Worm (Caenorhabditis elegans) whole organism, late embryonic: ENCODE results near the gene pqn-74.

Experiments used
- C08G9.2 ChIP-seq: sonication (generic microtip); optimal IDR thresholded peaks from 2 replicates; lab custom pipeline; 2016; ENCODE audit warnings: mild to moderate bottlenecking, missing genetic modification characterization, moderate library complexity, missing compliant biosample characterization
- F13H6.1 ChIP-seq: sonication (generic microtip); optimal IDR thresholded peaks from 2 replicates; lab custom pipeline; 2016; ENCODE audit warnings: missing genetic modification characterization, missing compliant biosample characterization
- K02D7.2 ChIP-seq: sonication (generic microtip); optimal IDR thresholded peaks from 2 replicates; lab custom pipeline; 2017; ENCODE audit warnings: mild to moderate bottlenecking, missing genetic modification characterization, missing compliant biosample characterization
- K09A11.1 ChIP-seq: sonication (generic microtip); optimal IDR thresholded peaks from 2 replicates; lab custom pipeline; 2017; ENCODE audit warnings: antibody characterized with exemption, mild to moderate bottlenecking, missing genetic modification characterization, missing compliant biosample characterization; ENCODE audit not compliant: insufficient read depth
- T23F11.4 ChIP-seq: fragments of 200-800 bp; sonication (Bioruptor generic); optimal IDR thresholded peaks from 2 replicates; lab custom pipeline; 2018; ENCODE audit warnings: mild to moderate bottlenecking, missing genetic modification characterization, missing compliant biosample characterization
- Y22D7AL.16 ChIP-seq: sonication (generic microtip); optimal IDR thresholded peaks from 2 replicates; lab custom pipeline; 2016; ENCODE audit warnings: missing genetic modification characterization, missing compliant biosample characterization
- ahr-1 ChIP-seq: sonication (generic microtip); optimal IDR thresholded peaks from 2 replicates; lab custom pipeline; 2016; ENCODE audit warnings: missing genetic modification characterization, missing compliant biosample characterization
- ceh-14 ChIP-seq: sonication (generic microtip); optimal IDR thresholded peaks from 2 replicates; lab custom pipeline; 2016; ENCODE audit warnings: missing genotype, missing genetic modification characterization, missing compliant biosample characterization
- ceh-18 ChIP-seq: sonication (generic microtip); optimal IDR thresholded peaks from 2 replicates; lab custom pipeline; 2016; ENCODE audit warnings: missing genetic modification characterization, missing compliant biosample characterization
- ceh-2 ChIP-seq: sonication (generic microtip); optimal IDR thresholded peaks from 2 replicates; lab custom pipeline; 2016; ENCODE audit warnings: missing genotype, missing genetic modification characterization, missing compliant biosample characterization
- ceh-22 ChIP-seq: sonication (generic microtip); optimal IDR thresholded peaks from 2 replicates; lab custom pipeline; 2017; ENCODE audit warnings: missing biosample characterization, missing genetic modification characterization
- ceh-24 ChIP-seq: sonication (generic microtip); optimal IDR thresholded peaks from 2 replicates; lab custom pipeline; 2016; ENCODE audit warnings: mild to moderate bottlenecking, missing genetic modification characterization, missing compliant biosample characterization
- ceh-30 ChIP-seq: fragments of 150-350 bp; optimal IDR thresholded peaks from 2 replicates; lab custom pipeline; 2014; ENCODE audit warnings: missing biosample characterization, missing genetic modification characterization
- ceh-31 ChIP-seq: sonication (generic microtip); optimal IDR thresholded peaks from 2 replicates; lab custom pipeline; 2016; ENCODE audit warnings: missing genetic modification characterization, missing compliant biosample characterization
- ceh-45 ChIP-seq: fragments of 200-800 bp; sonication (Bioruptor generic); IDR thresholded peaks from 2 replicates; pipeline ENCODE4 v1.3.6; 2022; ENCODE audit warnings: missing genetic modification reagents, missing genetic modification characterization, missing compliant biosample characterization
- ceh-48 ChIP-seq: sonication (generic microtip); optimal IDR thresholded peaks from 2 replicates; lab custom pipeline; 2016; ENCODE audit warnings: missing genetic modification characterization, inconsistent platforms, missing compliant biosample characterization
- ceh-6 ChIP-seq: fragments of 200-800 bp; sonication (Bioruptor generic); optimal IDR thresholded peaks from 2 replicates; lab custom pipeline; 2018; ENCODE audit warnings: mild to moderate bottlenecking, missing genetic modification characterization, missing compliant biosample characterization
- ceh-9 ChIP-seq: sonication (generic microtip); optimal IDR thresholded peaks from 2 replicates; lab custom pipeline; 2016; ENCODE audit warnings: mild to moderate bottlenecking, missing genetic modification characterization, inconsistent platforms, missing compliant biosample characterization
- che-1 ChIP-seq: sonication (generic microtip); optimal IDR thresholded peaks from 2 replicates; lab custom pipeline; 2016; ENCODE audit warnings: mild to moderate bottlenecking, missing genetic modification characterization, missing compliant biosample characterization
- elt-2 ChIP-seq: sonication (generic microtip); optimal IDR thresholded peaks from 2 replicates; lab custom pipeline; 2016; ENCODE audit warnings: missing genetic modification reagents, missing genetic modification characterization, missing compliant biosample characterization
- elt-4 ChIP-seq: sonication (generic microtip); optimal IDR thresholded peaks from 2 replicates; lab custom pipeline; 2016; ENCODE audit warnings: missing genetic modification characterization, missing compliant biosample characterization
- ets-4 ChIP-seq: sonication (generic microtip); optimal IDR thresholded peaks from 2 replicates; lab custom pipeline; 2016; ENCODE audit warnings: missing genetic modification characterization, missing compliant biosample characterization
- eyg-1 ChIP-seq: sonication (generic microtip); optimal IDR thresholded peaks from 2 replicates; lab custom pipeline; 2016; ENCODE audit warnings: missing genotype, missing genetic modification characterization, missing compliant biosample characterization
- fax-1 ChIP-seq: sonication (generic microtip); optimal IDR thresholded peaks from 2 replicates; lab custom pipeline; 2016; ENCODE audit warnings: missing genotype, missing genetic modification characterization, missing compliant biosample characterization
- fkh-10 ChIP-seq: fragments of 150-350 bp; optimal IDR thresholded peaks from 2 replicates; lab custom pipeline; 2014; ENCODE audit warnings: missing biosample characterization, missing genetic modification reagents, missing genetic modification characterization
- fkh-6 ChIP-seq: sonication (generic microtip); optimal IDR thresholded peaks from 2 replicates; lab custom pipeline; 2016; ENCODE audit warnings: missing genetic modification characterization, missing compliant biosample characterization
- hlh-13 ChIP-seq: fragments of 200-800 bp; sonication (Bioruptor generic); optimal IDR thresholded peaks from 2 replicates; lab custom pipeline; 2018; ENCODE audit warnings: mild to moderate bottlenecking, missing genetic modification characterization, missing compliant biosample characterization
- hlh-30 ChIP-seq: sonication (generic microtip); optimal IDR thresholded peaks from 2 replicates; lab custom pipeline; 2017; ENCODE audit warnings: antibody characterized with exemption, missing genetic modification characterization, missing compliant biosample characterization; ENCODE audit not compliant: insufficient read depth
- hlh-6 ChIP-seq: sonication (generic microtip); optimal IDR thresholded peaks from 2 replicates; lab custom pipeline; 2016; ENCODE audit warnings: missing genotype, missing genetic modification characterization, missing compliant biosample characterization
- hlh-8 ChIP-seq: sonication (generic microtip); optimal IDR thresholded peaks from 2 replicates; lab custom pipeline; 2016; ENCODE audit warnings: missing genotype, missing genetic modification characterization, missing compliant biosample characterization
- lim-6 ChIP-seq: sonication (generic microtip); optimal IDR thresholded peaks from 2 replicates; lab custom pipeline; 2016; ENCODE audit warnings: missing genetic modification characterization, missing compliant biosample characterization
- lin-11 ChIP-seq: fragments of 200-800 bp; sonication (Bioruptor generic); optimal IDR thresholded peaks from 2 replicates; lab custom pipeline; 2018; ENCODE audit warnings: mild to moderate bottlenecking, missing genetic modification characterization, missing compliant biosample characterization
- madf-2 ChIP-seq: sonication (generic microtip); optimal IDR thresholded peaks from 2 replicates; lab custom pipeline; 2017; ENCODE audit warnings: missing genetic modification characterization, missing compliant biosample characterization
- mec-3 ChIP-seq: sonication (generic microtip); optimal IDR thresholded peaks from 2 replicates; lab custom pipeline; 2016; ENCODE audit warnings: borderline replicate concordance, missing genetic modification characterization, missing compliant biosample characterization
- nhr-11 ChIP-seq: fragments of 150-350 bp; optimal IDR thresholded peaks from 2 replicates; lab custom pipeline; 2014; ENCODE audit warnings: missing biosample characterization, missing genetic modification characterization
- nhr-232 ChIP-seq: sonication (generic microtip); optimal IDR thresholded peaks from 2 replicates; lab custom pipeline; 2016; ENCODE audit warnings: missing genetic modification characterization, missing compliant biosample characterization
- odd-2 ChIP-seq: sonication (generic microtip); optimal IDR thresholded peaks from 2 replicates; lab custom pipeline; 2017; ENCODE audit warnings: antibody characterized with exemption, mild to moderate bottlenecking, missing genetic modification characterization, missing compliant biosample characterization
- pag-3 ChIP-seq: sonication (generic microtip); optimal IDR thresholded peaks from 2 replicates; lab custom pipeline; 2016; ENCODE audit warnings: missing compliant biosample characterization, missing genetic modification characterization, borderline replicate concordance
- pat-9 ChIP-seq: fragments of 200-800 bp; sonication (Bioruptor generic); optimal IDR thresholded peaks from 2 replicates; lab custom pipeline; 2018; ENCODE audit warnings: mild to moderate bottlenecking, missing genetic modification characterization, moderate library complexity, missing compliant biosample characterization
- pha-4 ChIP-seq: fragments of 150-350 bp; optimal IDR thresholded peaks from 2 replicates; lab custom pipeline; 2018; ENCODE audit warnings: missing biosample characterization, missing genetic modification reagents, missing genetic modification characterization
- pqm-1 ChIP-seq: sonication (generic microtip); optimal IDR thresholded peaks from 2 replicates; lab custom pipeline; 2016; ENCODE audit warnings: missing genetic modification characterization, missing compliant biosample characterization
- pros-1 ChIP-seq: fragments of 150-350 bp; optimal IDR thresholded peaks from 2 replicates; lab custom pipeline; 2014; ENCODE audit warnings: missing biosample characterization, missing genetic modification reagents, missing genetic modification characterization
- ref-2 ChIP-seq: sonication (generic microtip); optimal IDR thresholded peaks from 2 replicates; lab custom pipeline; 2016; ENCODE audit warnings: missing genetic modification characterization, missing compliant biosample characterization
- sdc-2 ChIP-seq: sonication (generic microtip); optimal IDR thresholded peaks from 2 replicates; lab custom pipeline; 2016; ENCODE audit warnings: missing genotype, missing genetic modification characterization, missing compliant biosample characterization
- sox-2 ChIP-seq: fragments of 200-800 bp; sonication (Bioruptor generic); IDR thresholded peaks from 2 replicates; pipeline ENCODE4 v1.3.6; 2022; ENCODE audit warnings: missing genetic modification reagents, missing genetic modification characterization, missing compliant biosample characterization
- sox-4 ChIP-seq: sonication (generic microtip); optimal IDR thresholded peaks from 2 replicates; lab custom pipeline; 2017; ENCODE audit warnings: mild to moderate bottlenecking, missing genetic modification characterization, inconsistent platforms, missing compliant biosample characterization
- tbx-2 ChIP-seq: sonication (generic microtip); optimal IDR thresholded peaks from 2 replicates; lab custom pipeline; 2016; ENCODE audit warnings: missing genetic modification characterization, missing compliant biosample characterization
- tbx-7 ChIP-seq: sonication (generic microtip); optimal IDR thresholded peaks from 2 replicates; lab custom pipeline; 2016; ENCODE audit warnings: missing genotype, missing genetic modification characterization, missing compliant biosample characterization
- unc-42 ChIP-seq: sonication (generic microtip); optimal IDR thresholded peaks from 2 replicates; lab custom pipeline; 2016; ENCODE audit warnings: missing genotype, missing genetic modification characterization, missing compliant biosample characterization
- unc-55 ChIP-seq: sonication (generic microtip); optimal IDR thresholded peaks from 2 replicates; lab custom pipeline; 2017; ENCODE audit warnings: missing biosample characterization, missing genetic modification reagents, missing genetic modification characterization
- unc-86 ChIP-seq: sonication (generic microtip); optimal IDR thresholded peaks from 2 replicates; lab custom pipeline; 2016; ENCODE audit warnings: missing genetic modification characterization, missing compliant biosample characterization
- zip-5 ChIP-seq: sonication (generic microtip); optimal IDR thresholded peaks from 2 replicates; lab custom pipeline; 2016; ENCODE audit warnings: missing genetic modification characterization, missing compliant biosample characterization
- ztf-16 ChIP-seq: sonication (generic microtip); optimal IDR thresholded peaks from 2 replicates; lab custom pipeline; 2017; ENCODE audit warnings: missing genetic modification characterization, missing compliant biosample characterization

Gene pqn-74

DNA sequence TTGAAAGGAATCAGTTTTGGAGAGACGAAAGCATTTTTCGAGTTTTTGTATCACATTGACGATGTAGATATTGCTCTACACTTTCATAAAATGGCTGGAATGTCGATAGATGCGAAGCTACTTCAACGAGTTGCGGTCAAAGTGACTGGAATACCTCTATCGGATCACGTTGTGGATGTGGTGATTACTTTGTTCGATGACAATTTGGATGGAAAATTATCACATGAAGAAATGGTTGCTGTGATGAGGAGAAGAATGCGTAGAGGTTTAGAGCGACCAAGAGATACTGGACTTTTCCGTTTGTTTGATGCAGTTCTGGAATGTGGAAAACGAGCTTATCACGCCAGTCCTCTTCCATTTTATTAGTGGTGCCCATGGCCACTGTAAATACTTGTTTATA is 31.6 kb downstream of the pqn-74 start (continued):
- TF ChIP-seq C08G9.2 (tag; lab: Kevin White, UChicago), result no peak

DNA sequence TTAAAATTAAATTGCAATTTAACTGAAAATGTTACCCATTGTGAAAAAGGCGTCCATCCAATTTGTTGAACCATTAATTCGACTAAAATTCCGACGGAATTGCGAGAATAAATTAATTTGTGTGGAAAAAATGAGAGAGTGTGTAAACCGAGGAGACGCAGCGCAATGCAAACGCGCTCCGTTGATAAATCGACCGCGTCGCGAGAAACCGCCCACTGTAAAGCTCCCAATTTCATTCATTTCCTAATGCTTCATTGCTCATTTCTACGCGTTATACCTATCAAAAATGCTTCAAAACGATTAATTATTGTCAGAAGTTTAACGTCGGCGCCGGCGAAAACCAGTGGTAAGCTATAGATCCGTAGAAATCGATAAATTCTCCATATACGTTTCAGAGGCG is 33.5 kb downstream of the pqn-74 start, which contains the start of the genes Y67H2A.2 and micu-1:
TSS of gene Y67H2A.2 (minus strand) at position 74 of the 400 bp plus-strand sequence.
TSS of gene micu-1 (plus strand) at position 181 of the 400 bp plus-strand sequence.
- no peak for TF ChIP-seq ets-4 (tag; lab: Kevin White, UChicago)
- no peak for TF ChIP-seq mec-3 (tag; lab: Kevin White, UChicago)
- peak; percentile 39 for TF ChIP-seq unc-86 (tag; lab: Kevin White, UChicago)
- TF ChIP-seq ceh-22 (tag; lab: Kevin White, UChicago), result no peak
- TF ChIP-seq ceh-48 (tag; lab: Kevin White, UChicago), result peak; percentile 33
- TF ChIP-seq hlh-13, result no peak
- TF ChIP-seq pros-1, result no peak
- no peak for TF ChIP-seq F13H6.1 (tag; lab: Kevin White, UChicago)
- TF ChIP-seq K09A11.1 (tag; lab: Kevin White, UChicago), result peak; percentile 7
- TF ChIP-seq fkh-6 (tag; lab: Kevin White, UChicago), result no peak
- no peak for TF ChIP-seq nhr-232 (tag; lab: Kevin White, UChicago)
- TF ChIP-seq pqm-1 (tag; lab: Kevin White, UChicago), result no peak
- TF ChIP-seq hlh-30 (tag; lab: Kevin White, UChicago), result no peak
- no peak for TF ChIP-seq T23F11.4
- no peak for TF ChIP-seq eyg-1 (tag; lab: Kevin White, UChicago)
- TF ChIP-seq madf-2, result no peak
- peak; percentile 59 for TF ChIP-seq elt-2 (tag; lab: Kevin White, UChicago)
- TF ChIP-seq ceh-31 (tag; lab: Kevin White, UChicago), result peak; percentile 51
- TF ChIP-seq Y22D7AL.16, result no peak
- no peak for TF ChIP-seq ceh-24
- TF ChIP-seq pha-4 (tag; lab: Kevin White, UChicago), result no peak
- no peak for TF ChIP-seq che-1 (tag; lab: Kevin White, UChicago)
- TF ChIP-seq ceh-45, result no peak
- no peak for TF ChIP-seq tbx-7 (tag; lab: Kevin White, UChicago)
- TF ChIP-seq ref-2 (tag; lab: Kevin White, UChicago), result peak; percentile 6
- TF ChIP-seq ceh-2 (tag; lab: Kevin White, UChicago), result no peak
- TF ChIP-seq fkh-10 (GFP tag; lab: Kevin White, UChicago), result no peak
- no peak for TF ChIP-seq ceh-30 (tag; lab: Kevin White, UChicago)
- TF ChIP-seq ztf-16 (tag; lab: Kevin White, UChicago), result peak; percentile 15
- no peak for TF ChIP-seq elt-4 (tag; lab: Kevin White, UChicago)
- TF ChIP-seq pag-3 (tag; lab: Kevin White, UChicago), result no peak
- TF ChIP-seq hlh-8, result no peak
- no peak for TF ChIP-seq ahr-1 (tag; lab: Kevin White, UChicago)
- TF ChIP-seq lin-11 (tag; lab: Kevin White, UChicago), result no peak
- TF ChIP-seq ceh-9 (tag; lab: Kevin White, UChicago), result no peak
- no peak for TF ChIP-seq tbx-2
- TF ChIP-seq sox-2 (GFP tag; lab: Robert Waterston, UW), result no peak
- TF ChIP-seq odd-2 (tag; lab: Kevin White, UChicago), result no peak
- no peak for TF ChIP-seq sdc-2 (tag; lab: Kevin White, UChicago)
- peak; percentile 63 for TF ChIP-seq unc-55 (GFP tag; lab: Kevin White, UChicago)
- no peak for TF ChIP-seq zip-5 (tag; lab: Kevin White, UChicago)
- peak; percentile 100 for TF ChIP-seq unc-42 (tag; lab: Kevin White, UChicago)
- peak; percentile 60 for TF ChIP-seq ceh-18 (tag; lab: Kevin White, UChicago)
- no peak for TF ChIP-seq hlh-6
- TF ChIP-seq lim-6, result no peak
- no peak for TF ChIP-seq K02D7.2 (tag; lab: Kevin White, UChicago)
- TF ChIP-seq sox-4 (tag; lab: Kevin White, UChicago), result no peak
- peak; percentile 78 for TF ChIP-seq ceh-14 (tag; lab: Kevin White, UChicago)
- TF ChIP-seq fax-1, result no peak
- no peak for TF ChIP-seq ceh-6 (GFP tag; lab: Kevin White, UChicago)
- TF ChIP-seq nhr-11, result no peak
- no peak for TF ChIP-seq pat-9 (tag; lab: Kevin White, UChicago)
